Worm (Caenorhabditis elegans): Measurements from ENCODE around the gene C49G7.12.

ce11 chrV:4038557-4038956 lies 347 bp downstream of the C49G7.12 start:
- TF ChIP-seq ceh-31 (tag; optimal IDR thresholded peaks at IDR 0.05) (no peak), K09A11.1 (tag; optimal IDR thresholded peaks at IDR 0.05; ENCODE audit: insufficient read depth) (no peak), pha-4 (tag; optimal IDR thresholded peaks at IDR 0.05) (no peak), unc-86 (tag; optimal IDR thresholded peaks at IDR 0.05) (no peak)
